Worm (Caenorhabditis elegans) whole organism, L4 larva: Measurements from ENCODE around the gene gldi-6.

Experiments used
- R02D3.7 ChIP-seq: fragments of 150-350 bp; sonication (generic microtip); optimal IDR thresholded peaks from 3 replicates; lab custom pipeline; 2014; ENCODE audit warnings: missing biosample characterization, missing genetic modification characterization
- Y5F2A.4 ChIP-seq: fragments of 200-800 bp; sonication (Bioruptor generic); optimal IDR thresholded peaks from 2 replicates; lab custom pipeline; 2018; ENCODE audit warnings: mild to moderate bottlenecking, missing genetic modification characterization, missing compliant biosample characterization
- aly-2 ChIP-seq: sonication (generic microtip); optimal IDR thresholded peaks from 2 replicates; lab custom pipeline; 2018; ENCODE audit warnings: missing biosample characterization, missing genetic modification characterization
- ama-1 ChIP-seq: fragments of 150-350 bp; optimal IDR thresholded peaks from 2 replicates; lab custom pipeline; 2014; ENCODE audit warnings: inconsistent platforms, mixed read lengths
- ces-1 ChIP-seq: fragments of 150-350 bp; sonication (generic microtip); optimal IDR thresholded peaks from 4 replicates; lab custom pipeline; 2014; ENCODE audit warnings: missing biosample characterization, missing genetic modification reagents, missing genetic modification characterization
- hlh-30 ChIP-seq: sonication (generic microtip); optimal IDR thresholded peaks from 2 replicates; lab custom pipeline; 2017; ENCODE audit warnings: antibody characterized with exemption, mild to moderate bottlenecking, missing genetic modification characterization, missing compliant biosample characterization; ENCODE audit not compliant: insufficient read depth
- lir-3 ChIP-seq: sonication (generic microtip); optimal IDR thresholded peaks from 2 replicates; lab custom pipeline; 2016; ENCODE audit warnings: mild to moderate bottlenecking, missing genetic modification characterization, missing compliant biosample characterization
- mxl-2 ChIP-seq: fragments of 200-800 bp; sonication (Bioruptor generic); conservative IDR thresholded peaks from 2 replicates; pipeline ENCODE4 v1.3.6; 2022; ENCODE audit warnings: missing genetic modification reagents, missing genetic modification characterization, missing compliant biosample characterization
- mxl-3 ChIP-seq: fragments of 200-800 bp; sonication (Bioruptor generic); optimal IDR thresholded peaks from 2 replicates; lab custom pipeline; 2018; ENCODE audit warnings: mild to moderate bottlenecking, missing genetic modification characterization, missing compliant biosample characterization
- nhr-111 ChIP-seq: fragments of 200-800 bp; sonication (Bioruptor generic); optimal IDR thresholded peaks from 2 replicates; lab custom pipeline; 2018; ENCODE audit warnings: mild to moderate bottlenecking, missing genetic modification characterization, missing compliant biosample characterization
- nhr-41 ChIP-seq: fragments of 200-800 bp; sonication (Bioruptor generic); IDR thresholded peaks from 2 replicates; pipeline ENCODE4 v1.3.6; 2022; ENCODE audit warnings: missing genetic modification reagents, missing genetic modification characterization, missing compliant biosample characterization
- nhr-76 ChIP-seq: fragments of 150-350 bp; optimal IDR thresholded peaks from 2 replicates; lab custom pipeline; 2014; ENCODE audit warnings: missing biosample characterization, missing genetic modification characterization
- pqm-1 ChIP-seq: sonication (generic microtip); optimal IDR thresholded peaks from 2 replicates; lab custom pipeline; 2017; ENCODE audit warnings: missing biosample characterization, missing genetic modification characterization
- spr-1 ChIP-seq: sonication (generic microtip); optimal IDR thresholded peaks from 2 replicates; lab custom pipeline; 2016; ENCODE audit warnings: mild to moderate bottlenecking, missing genetic modification characterization, missing compliant biosample characterization

DNA sequence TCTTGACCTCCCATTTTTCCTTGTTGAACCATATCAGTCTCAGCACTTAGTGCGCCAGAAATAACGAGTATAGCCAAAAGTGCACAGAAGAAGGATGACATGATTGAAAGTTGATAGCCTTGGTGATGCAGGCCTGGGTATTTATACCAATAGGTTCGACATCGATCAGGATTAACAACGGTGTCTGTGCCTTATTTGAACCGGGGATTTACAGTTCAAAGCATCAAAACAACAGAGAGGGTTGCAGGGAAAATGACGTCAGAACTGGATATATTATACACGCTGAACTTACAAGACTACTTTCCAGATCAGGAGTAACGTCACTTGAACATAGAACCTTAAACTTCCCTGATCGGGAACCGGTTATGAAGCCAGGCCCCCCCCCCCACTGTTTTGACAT is 25.6 kb downstream of the gldi-6 start, which contains the start of gene Y49F6B.12:
- TF ChIP-seq aly-2 (tag; lab: Kevin White, UChicago), result no peak
- no peak for TF ChIP-seq ces-1
- TF ChIP-seq lir-3 (tag; lab: Kevin White, UChicago), result no peak
- no peak for TF ChIP-seq Y5F2A.4 (GFP tag; lab: Kevin White, UChicago)
- TF ChIP-seq nhr-76 (tag; lab: Kevin White, UChicago), result no peak
- TF ChIP-seq R02D3.7 (tag; lab: Kevin White, UChicago), result no peak
- TF ChIP-seq ama-1 (lab: Kevin White, UChicago), result no peak
- no peak for TF ChIP-seq pqm-1
- no peak for TF ChIP-seq mxl-3 (GFP tag; lab: Kevin White, UChicago)
- TF ChIP-seq nhr-111 (GFP tag; lab: Kevin White, UChicago), result no peak
- TF ChIP-seq nhr-41 (GFP tag; lab: Robert Waterston, UW), result no peak
- TF ChIP-seq hlh-30 (tag; lab: Kevin White, UChicago), result no peak
- TF ChIP-seq spr-1 (tag; lab: Kevin White, UChicago), result no peak
- TF ChIP-seq mxl-2, result no peak
